Worm (Caenorhabditis elegans) whole organism, L3 larva: ENCODE measurements around the gene tag-322.

Experiments
- ZK546.5 ChIP-seq: sonication (generic microtip); optimal IDR thresholded peaks from 2 replicates; lab custom pipeline; 2017; ENCODE audit warnings: missing biosample characterization, missing genetic modification characterization
- aly-2 ChIP-seq: fragments of 150-350 bp; optimal IDR thresholded peaks from 2 replicates; lab custom pipeline; 2014; ENCODE audit warnings: missing biosample characterization, missing genetic modification characterization
- ama-1 ChIP-seq: fragments of 150-350 bp; optimal IDR thresholded peaks from 2 replicates; lab custom pipeline; 2018
- ceh-16 ChIP-seq: sonication (generic microtip); optimal IDR thresholded peaks from 2 replicates; lab custom pipeline; 2017; ENCODE audit warnings: missing biosample characterization, missing genetic modification characterization
- ceh-28 ChIP-seq: fragments of 150-350 bp; optimal IDR thresholded peaks from 2 replicates; lab custom pipeline; 2014; ENCODE audit warnings: missing biosample characterization, missing genetic modification reagents, missing genetic modification characterization
- ceh-82 ChIP-seq: fragments of 150-350 bp; optimal IDR thresholded peaks from 2 replicates; lab custom pipeline; 2014; ENCODE audit warnings: missing biosample characterization, missing genetic modification characterization
- ceh-9 ChIP-seq: sonication (generic microtip); optimal IDR thresholded peaks from 2 replicates; lab custom pipeline; 2018; ENCODE audit warnings: missing biosample characterization, missing genetic modification characterization
- daf-12 ChIP-seq: fragments of 150-350 bp; optimal IDR thresholded peaks from 2 replicates; lab custom pipeline; 2014; ENCODE audit warnings: missing biosample characterization, missing genetic modification reagents, missing genetic modification characterization
- egl-27 ChIP-seq: sonication (generic microtip); optimal IDR thresholded peaks from 4 replicates; lab custom pipeline; 2017; ENCODE audit warnings: missing biosample characterization, missing genetic modification reagents, missing genetic modification characterization
- elt-1 ChIP-seq: fragments of 150-350 bp; optimal IDR thresholded peaks from 2 replicates; lab custom pipeline; 2014; ENCODE audit warnings: missing biosample characterization, missing genetic modification characterization
- elt-2 ChIP-seq: sonication (generic microtip); optimal IDR thresholded peaks from 2 replicates; lab custom pipeline; 2016; ENCODE audit warnings: missing genetic modification reagents, mild to moderate bottlenecking, missing genetic modification characterization, missing compliant biosample characterization
- elt-3 ChIP-seq, 3 experiments: fragments of 150-350 bp in 1 of 3; sonication (generic microtip) in 2 of 3; optimal IDR thresholded peaks; 2 replicates in 2 of 3; 4 replicates in 1 of 3; lab custom pipeline; 2014 to 2017; ENCODE audit warnings: missing biosample characterization in 3 of 3, missing genetic modification characterization in 3 of 3
- eor-1 ChIP-seq, 2 experiments: fragments of 150-350 bp; optimal IDR thresholded peaks; 2 replicates each; lab custom pipeline; 2014 to 2018; ENCODE audit warnings: missing biosample characterization in 2 of 2, missing genetic modification characterization in 2 of 2
- fos-1 ChIP-seq: fragments of 150-350 bp; optimal IDR thresholded peaks from 2 replicates; lab custom pipeline; 2014; ENCODE audit warnings: missing biosample characterization, missing genetic modification characterization
- lin-15B ChIP-seq: fragments of 150-350 bp; optimal IDR thresholded peaks from 2 replicates; lab custom pipeline; 2014; ENCODE audit warnings: missing biosample characterization, missing genetic modification characterization
- lin-39 ChIP-seq: fragments of 150-350 bp; optimal IDR thresholded peaks from 2 replicates; lab custom pipeline; 2018; ENCODE audit warnings: missing biosample characterization, missing genetic modification reagents, missing genetic modification characterization
- mml-1 ChIP-seq: fragments of 150-350 bp; sonication (generic microtip); optimal IDR thresholded peaks from 3 replicates; lab custom pipeline; 2014; ENCODE audit warnings: missing biosample characterization, missing genetic modification characterization
- nhr-11 ChIP-seq: fragments of 150-350 bp; optimal IDR thresholded peaks from 2 replicates; lab custom pipeline; 2014; ENCODE audit warnings: missing biosample characterization, missing genetic modification characterization
- nhr-12 ChIP-seq: fragments of 150-350 bp; optimal IDR thresholded peaks from 2 replicates; lab custom pipeline; 2014; ENCODE audit warnings: missing biosample characterization, missing genetic modification characterization
- nhr-23 ChIP-seq: fragments of 150-350 bp; optimal IDR thresholded peaks from 2 replicates; lab custom pipeline; 2014; ENCODE audit warnings: missing biosample characterization, missing genetic modification reagents, missing genetic modification characterization
- nhr-237 ChIP-seq: fragments of 150-350 bp; optimal IDR thresholded peaks from 2 replicates; lab custom pipeline; 2014; ENCODE audit warnings: missing biosample characterization, missing genetic modification characterization
- nhr-25 ChIP-seq: sonication (generic microtip); optimal IDR thresholded peaks from 2 replicates; lab custom pipeline; 2017; ENCODE audit warnings: missing biosample characterization, missing genetic modification characterization
- nhr-67 ChIP-seq: fragments of 150-350 bp; optimal IDR thresholded peaks from 2 replicates; lab custom pipeline; 2014; ENCODE audit warnings: missing biosample characterization, missing genetic modification characterization
- nhr-76 ChIP-seq: fragments of 150-350 bp; sonication (generic microtip); optimal IDR thresholded peaks from 5 replicates; lab custom pipeline; 2014; ENCODE audit warnings: missing biosample characterization, missing genetic modification characterization
- pha-4 ChIP-seq: fragments of 150-350 bp; optimal IDR thresholded peaks from 2 replicates; lab custom pipeline; 2014; ENCODE audit warnings: missing biosample characterization, missing genetic modification reagents, missing genetic modification characterization
- sea-2 ChIP-seq: fragments of 150-350 bp; sonication (generic microtip); optimal IDR thresholded peaks from 4 replicates; lab custom pipeline; 2014; ENCODE audit warnings: missing biosample characterization, missing genetic modification reagents, missing genetic modification characterization
- snpc-4 ChIP-seq: fragments of 150-350 bp; optimal IDR thresholded peaks from 2 replicates; lab custom pipeline; 2014; ENCODE audit warnings: missing biosample characterization, missing genetic modification characterization
- tbx-2 ChIP-seq: sonication (generic microtip); optimal IDR thresholded peaks from 2 replicates; lab custom pipeline; 2016; ENCODE audit warnings: mild to moderate bottlenecking, missing genetic modification characterization, missing compliant biosample characterization
- unc-62 ChIP-seq: fragments of 150-350 bp; sonication (generic microtip); optimal IDR thresholded peaks from 4 replicates; lab custom pipeline; 2014; ENCODE audit warnings: missing biosample characterization, missing genetic modification reagents, missing genetic modification characterization
- ztf-4 ChIP-seq: fragments of 150-350 bp; optimal IDR thresholded peaks from 2 replicates; lab custom pipeline; 2014; ENCODE audit warnings: missing biosample characterization, missing genetic modification characterization

The tag-322 gene

ce11 chrIV:7808583-7808982 is 23.2 kb upstream of the tag-322 start, which contains the start of gene C33H5.1:
Gene C33H5.1 (plus strand): TSS chrIV:7808912.
- peak; percentile 83 for TF ChIP-seq elt-1 (tag; lab: Kevin White, UChicago)
- TF ChIP-seq nhr-67 (tag; lab: Kevin White, UChicago): no peak
- no peak for TF ChIP-seq ceh-16 (tag; lab: Kevin White, UChicago)

ce11 chrIV:7804740-7805139 is 19.4 kb upstream of the tag-322 start, which contains the start of gene C33H5.2:
Gene C33H5.2 (plus strand): TSS chrIV:7805040.
- TF ChIP-seq ceh-82: no peak
- TF ChIP-seq eor-1 (tag; optimal IDR thresholded peaks at IDR 0.05; lab: Kevin White, UChicago): no peak
- TF ChIP-seq nhr-237 (tag; lab: Kevin White, UChicago): no peak
- no peak for TF ChIP-seq nhr-11 (tag; lab: Kevin White, UChicago)
- no peak for TF ChIP-seq ama-1 (lab: Kevin White, UChicago)
- no peak for TF ChIP-seq nhr-76 (tag; lab: Kevin White, UChicago)
- no peak for TF ChIP-seq nhr-23 (tag; lab: Kevin White, UChicago)
- no peak for TF ChIP-seq pha-4
- TF ChIP-seq tbx-2 (tag; lab: Kevin White, UChicago): no peak
- TF ChIP-seq snpc-4 (tag; lab: Kevin White, UChicago): no peak
- TF ChIP-seq fos-1 (tag; lab: Kevin White, UChicago): no peak
- TF ChIP-seq nhr-12: no peak
- TF ChIP-seq lin-15B (tag; lab: Kevin White, UChicago): no peak
- TF ChIP-seq, all 47 proteins: peak for 0

ce11 chrIV:7803250-7803649 is 17.9 kb upstream of the tag-322 start, which contains the start of gene C33H5.16:
Gene C33H5.16 (minus strand): TSS chrIV:7803350.
- no peak for TF ChIP-seq lin-39 (tag; lab: Kevin White, UChicago)
- no peak for TF ChIP-seq daf-12 (tag; lab: Kevin White, UChicago)
- no peak for TF ChIP-seq unc-62 (GFP tag; lab: Kevin White, UChicago)
- TF ChIP-seq aly-2 (tag; lab: Kevin White, UChicago): no peak
- TF ChIP-seq nhr-11 (tag; lab: Kevin White, UChicago): no peak
- TF ChIP-seq elt-2: no peak
- TF ChIP-seq sea-2 (GFP tag; lab: Kevin White, UChicago): no peak
- TF ChIP-seq snpc-4 (tag; lab: Kevin White, UChicago): no peak
- no peak for TF ChIP-seq nhr-25 (tag; lab: Kevin White, UChicago)
- no peak for TF ChIP-seq ztf-4 (tag; lab: Kevin White, UChicago)

- TF ChIP-seq unc-62 (GFP tag; lab: Kevin White, UChicago) (no peak), egl-27 (tag; lab: Kevin White, UChicago) (no peak), ceh-82 (no peak), nhr-23 (tag; lab: Kevin White, UChicago) (no peak), ztf-4 (tag; lab: Kevin White, UChicago) (no peak), elt-3 (tag; optimal IDR thresholded peaks at IDR 0.05; lab: Kevin White, UChicago) (no peak), elt-2 (no peak), eor-1 (tag; optimal IDR thresholded peaks at IDR 0.05; lab: Kevin White, UChicago) (no peak), daf-12 (tag; lab: Kevin White, UChicago) (no peak), nhr-11 (tag; lab: Kevin White, UChicago) (no peak), snpc-4 (tag; lab: Kevin White, UChicago) (no peak), tbx-2 (tag; lab: Kevin White, UChicago) (no peak), ZK546.5 (tag; lab: Kevin White, UChicago) (no peak), ceh-9 (tag; lab: Kevin White, UChicago) (no peak)
- TF ChIP-seq, all 47 proteins: peak for 0
Measured at ce11 chrIV:7800338-7800737, 15.0 kb upstream of the tag-322 start.

- TF ChIP-seq nhr-237 (tag; lab: Kevin White, UChicago) (no peak), mml-1 (tag; lab: Kevin White, UChicago) (no peak), lin-15B (tag; lab: Kevin White, UChicago) (no peak), ceh-28 (tag; lab: Kevin White, UChicago) (no peak), ceh-16 (tag; lab: Kevin White, UChicago) (no peak), nhr-12 (no peak), ceh-82 (no peak), nhr-25 (tag; lab: Kevin White, UChicago) (no peak)
Measured at ce11 chrIV:7796432-7797113, 11.2 kb upstream of the tag-322 start, which contains the start of gene sgo-1. Gene sgo-1 (minus strand): TSS chrIV:7796482.
